Worm (Caenorhabditis elegans) whole organism, L4/young adult: ENCODE results near the gene C27D6.15.

Experiments used
- W03F9.2 ChIP-seq: fragments of 150-350 bp; optimal IDR thresholded peaks from 2 replicates; lab custom pipeline; 2014; ENCODE audit warnings: missing biosample characterization, missing genetic modification characterization
- dao-5 ChIP-seq: sonication (generic microtip); optimal IDR thresholded peaks from 2 replicates; lab custom pipeline; 2016; ENCODE audit warnings: missing genotype, missing genetic modification characterization, moderate library complexity, missing compliant biosample characterization
- him-1 ChIP-seq: sonication (generic microtip); optimal IDR thresholded peaks from 2 replicates; lab custom pipeline; 2016; ENCODE audit warnings: missing genotype, missing genetic modification reagents, missing genetic modification characterization, missing compliant biosample characterization

The C27D6.15 gene

DNA sequence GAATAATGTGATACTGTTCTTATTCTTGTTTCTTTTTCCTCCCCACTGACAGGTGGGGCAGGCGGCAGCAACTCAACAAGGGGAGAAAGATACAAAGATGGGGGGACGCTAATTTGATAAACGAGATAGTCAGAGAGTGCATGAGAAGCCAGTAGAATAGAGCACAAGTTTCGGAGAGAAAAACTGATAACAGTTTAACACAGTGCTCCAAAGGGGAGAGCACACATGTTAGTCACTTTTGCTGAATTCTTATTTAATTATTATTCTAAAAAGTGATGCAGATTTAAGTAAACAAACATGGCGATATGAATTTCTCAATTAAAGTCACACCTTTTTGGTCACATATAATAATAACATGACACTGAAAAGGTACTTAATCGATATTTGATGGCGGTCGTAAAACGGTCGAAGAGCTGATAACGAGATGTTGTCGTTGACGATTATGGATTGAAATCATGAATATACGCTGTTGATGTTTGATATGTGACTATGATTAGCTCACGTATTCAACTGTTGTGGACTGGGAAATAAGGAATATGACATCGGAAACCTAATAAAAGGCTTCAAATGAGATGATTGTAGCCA is 14.3 kb downstream of the C27D6.15 start:
- no peak for TF ChIP-seq W03F9.2 (tag; lab: Kevin White, UChicago)
- TF ChIP-seq dao-5 (tag; lab: Kevin White, UChicago), result no peak
- no peak for TF ChIP-seq him-1

DNA sequence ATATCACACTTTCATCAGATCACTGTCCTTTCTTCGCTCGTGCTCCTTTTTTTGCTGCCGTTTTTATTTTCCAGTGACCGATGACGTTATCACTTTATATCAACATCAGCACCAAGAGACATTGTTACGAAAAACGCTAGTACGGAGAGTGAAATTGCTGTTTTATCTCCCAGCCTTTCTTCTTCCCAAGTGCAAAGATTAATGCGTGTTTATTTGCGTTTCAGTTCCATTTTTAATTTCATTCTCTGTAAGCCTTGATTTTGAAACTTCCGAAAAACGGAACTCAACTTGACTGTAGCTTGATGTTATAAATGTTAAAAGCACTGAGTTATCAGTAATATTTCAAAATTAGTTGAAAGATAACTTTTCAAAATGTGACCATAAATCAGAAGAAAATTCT is 15.2 kb downstream of the C27D6.15 start:
- no peak for TF ChIP-seq W03F9.2 (tag; lab: Kevin White, UChicago)
- TF ChIP-seq him-1, result no peak
- no peak for TF ChIP-seq dao-5 (tag; lab: Kevin White, UChicago)

DNA sequence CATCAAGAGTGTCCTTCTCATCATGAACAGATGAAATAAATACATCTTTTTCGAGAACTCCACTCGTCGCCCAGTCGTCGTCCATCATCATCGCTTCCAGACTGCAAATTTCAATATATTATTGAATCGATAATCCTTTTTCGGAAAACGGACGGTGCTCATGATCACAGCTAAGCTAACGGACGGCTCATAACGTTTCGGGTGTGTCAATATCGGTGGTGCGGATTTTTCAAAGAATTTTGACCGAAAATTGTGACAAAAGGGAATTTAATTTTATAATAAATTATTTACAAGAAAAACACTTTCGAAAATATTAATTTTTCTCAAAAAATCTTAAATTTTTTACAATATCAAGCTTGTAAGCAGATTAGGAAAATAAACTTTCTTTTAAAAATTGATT is 15.8 kb downstream of the C27D6.15 start, which contains the start of gene crh-2:
crh-2 (minus strand) TSS at position 101 of the 400 bp plus-strand sequence.
- TF ChIP-seq W03F9.2 (tag; lab: Kevin White, UChicago) (no peak), him-1 (no peak), dao-5 (tag; lab: Kevin White, UChicago) (no peak)

DNA sequence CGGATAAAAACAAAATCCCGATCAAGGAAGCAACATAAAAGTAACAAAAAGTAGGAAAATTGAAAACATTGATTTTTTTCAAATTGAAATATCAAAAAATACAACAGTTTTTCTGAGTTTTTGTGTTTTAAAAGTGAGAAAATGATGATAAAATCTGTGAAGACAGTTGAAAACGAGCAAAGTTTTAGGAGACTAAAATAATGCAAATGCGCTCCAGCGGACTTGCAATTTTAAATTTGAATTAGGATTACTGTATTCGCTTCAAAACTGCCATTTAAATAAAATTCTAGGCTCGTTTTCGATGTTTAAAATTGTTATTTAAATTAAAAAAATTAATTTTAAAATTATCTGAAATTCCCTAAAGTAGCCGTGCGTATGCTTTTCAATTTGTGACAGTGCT is 16.2 kb downstream of the C27D6.15 start:
- TF ChIP-seq dao-5 (tag; lab: Kevin White, UChicago) (no peak), W03F9.2 (tag; lab: Kevin White, UChicago) (no peak), him-1 (no peak)

DNA sequence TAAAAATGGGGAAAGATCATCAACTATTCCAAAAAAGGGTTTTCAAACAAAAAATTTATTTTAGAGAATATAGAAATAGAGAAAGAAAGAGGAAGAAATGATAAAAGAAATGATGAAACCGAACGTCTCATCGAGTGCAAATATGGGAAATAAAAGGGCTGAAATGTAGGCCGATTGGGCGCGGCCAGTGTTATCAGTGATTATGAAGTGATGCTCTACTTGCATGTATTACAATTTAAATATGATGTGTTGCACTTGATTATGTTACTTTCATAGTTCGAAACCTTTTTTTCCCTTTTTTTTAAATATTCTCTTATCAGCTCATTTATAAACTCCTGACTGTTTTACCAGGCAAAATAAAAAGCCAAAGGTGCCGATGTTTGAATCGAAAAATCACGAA is 20.1 kb downstream of the C27D6.15 start:
- TF ChIP-seq him-1, result no peak
- no peak for TF ChIP-seq dao-5 (tag; lab: Kevin White, UChicago)
- TF ChIP-seq W03F9.2 (tag; lab: Kevin White, UChicago), result no peak

DNA sequence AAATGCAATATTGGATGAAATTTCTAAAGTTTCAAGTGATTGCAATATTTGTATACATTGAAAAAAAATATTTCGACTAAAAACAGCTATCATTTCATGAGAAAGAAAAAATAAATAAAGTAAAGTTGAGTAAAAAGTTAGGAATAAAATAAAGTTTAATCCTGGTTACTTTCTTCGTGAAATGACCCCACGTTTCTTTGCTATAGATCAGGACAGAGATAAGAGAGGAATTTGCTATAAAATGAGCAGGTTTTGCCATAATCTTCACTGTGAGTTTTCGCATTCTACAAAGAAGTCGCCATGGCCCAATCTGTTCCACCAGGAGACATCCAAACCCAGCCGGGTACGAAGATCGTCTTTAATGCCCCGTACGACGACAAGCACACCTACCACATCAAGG is 22.4 kb downstream of the C27D6.15 start, which contains the start of gene msp-49:
msp-49 (plus strand) TSS at position 301 of the 400 bp plus-strand sequence.
- TF ChIP-seq dao-5 (tag; lab: Kevin White, UChicago), result no peak
- TF ChIP-seq W03F9.2 (tag; lab: Kevin White, UChicago), result no peak
- TF ChIP-seq him-1, result no peak

DNA sequence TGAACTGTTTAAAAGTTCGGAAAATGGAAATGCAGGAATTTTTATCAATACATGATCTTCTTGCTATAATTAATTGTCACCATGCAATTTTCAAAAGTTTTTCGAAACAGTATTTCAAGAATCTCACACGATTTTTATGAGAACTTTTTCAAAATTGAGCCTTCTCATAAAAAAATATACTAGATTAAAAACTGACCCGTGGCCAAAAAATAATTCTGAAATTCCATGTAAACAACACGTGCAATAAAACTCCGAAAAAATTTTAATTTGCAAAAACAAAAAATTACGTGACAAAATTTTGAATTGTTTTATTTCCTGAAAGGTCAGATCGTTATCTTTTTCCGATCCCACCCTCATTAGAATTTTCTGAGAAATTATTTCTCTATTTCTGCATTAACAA is 23.8 kb downstream of the C27D6.15 start, which contains the start of gene C34F11.5:
C34F11.5 (plus strand) TSS at position 301 of the 400 bp plus-strand sequence.
- TF ChIP-seq W03F9.2 (tag; lab: Kevin White, UChicago), result no peak
- TF ChIP-seq dao-5 (tag; lab: Kevin White, UChicago), result no peak
- TF ChIP-seq him-1, result no peak

DNA sequence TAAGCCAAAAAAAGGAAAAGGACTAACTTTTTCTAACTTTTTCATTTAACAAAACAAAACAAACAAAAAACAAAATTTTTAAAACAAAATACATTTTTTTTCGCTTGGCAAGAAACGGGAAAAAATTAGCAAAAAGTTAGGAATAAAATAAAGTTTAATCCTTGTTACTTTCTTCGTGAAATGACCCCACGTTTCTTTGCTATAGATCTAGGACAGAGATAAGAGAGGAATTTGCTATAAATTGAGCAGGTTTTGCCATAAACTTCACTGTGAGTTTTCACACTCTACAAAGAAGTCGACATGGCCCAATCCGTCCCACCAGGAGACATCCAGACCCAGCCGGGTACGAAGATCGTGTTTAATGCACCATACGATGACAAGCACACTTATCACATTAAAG is 27.8 kb downstream of the C27D6.15 start, which contains the start of gene msp-50:
msp-50 (plus strand) TSS at position 301 of the 400 bp plus-strand sequence.
- TF ChIP-seq dao-5 (tag; lab: Kevin White, UChicago) (no peak), W03F9.2 (tag; lab: Kevin White, UChicago) (no peak), him-1 (no peak)

DNA sequence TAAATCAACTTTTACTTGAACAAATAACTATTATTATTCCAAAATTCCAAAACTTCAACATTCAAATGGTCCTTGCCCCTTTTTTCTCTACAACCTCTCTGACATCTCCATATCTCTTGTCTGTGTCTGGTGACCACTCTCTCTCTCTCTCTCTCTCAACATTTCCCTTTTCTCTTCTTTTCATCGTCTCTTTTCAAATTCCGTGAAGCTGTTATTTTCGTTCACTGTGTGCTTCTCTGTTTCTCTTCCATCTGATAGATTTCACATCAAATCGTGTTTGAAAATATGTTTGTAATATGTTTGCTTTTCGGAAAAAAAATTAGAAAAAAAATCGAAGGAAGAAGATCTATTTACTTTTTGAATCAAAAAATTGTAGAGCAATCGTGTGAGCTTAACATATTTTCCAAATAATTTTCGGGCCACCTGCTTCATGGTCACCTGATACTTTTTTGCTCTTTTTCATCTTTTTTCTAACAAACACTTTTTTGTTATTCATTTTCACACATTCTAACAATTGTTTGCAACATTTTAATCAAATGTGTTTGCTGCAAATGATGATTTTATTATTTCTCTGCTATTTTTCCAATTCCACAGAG is 29.4 kb downstream of the C27D6.15 start:
- TF ChIP-seq W03F9.2 (tag; lab: Kevin White, UChicago), result no peak
- no peak for TF ChIP-seq him-1
- TF ChIP-seq dao-5 (tag; lab: Kevin White, UChicago), result no peak

DNA sequence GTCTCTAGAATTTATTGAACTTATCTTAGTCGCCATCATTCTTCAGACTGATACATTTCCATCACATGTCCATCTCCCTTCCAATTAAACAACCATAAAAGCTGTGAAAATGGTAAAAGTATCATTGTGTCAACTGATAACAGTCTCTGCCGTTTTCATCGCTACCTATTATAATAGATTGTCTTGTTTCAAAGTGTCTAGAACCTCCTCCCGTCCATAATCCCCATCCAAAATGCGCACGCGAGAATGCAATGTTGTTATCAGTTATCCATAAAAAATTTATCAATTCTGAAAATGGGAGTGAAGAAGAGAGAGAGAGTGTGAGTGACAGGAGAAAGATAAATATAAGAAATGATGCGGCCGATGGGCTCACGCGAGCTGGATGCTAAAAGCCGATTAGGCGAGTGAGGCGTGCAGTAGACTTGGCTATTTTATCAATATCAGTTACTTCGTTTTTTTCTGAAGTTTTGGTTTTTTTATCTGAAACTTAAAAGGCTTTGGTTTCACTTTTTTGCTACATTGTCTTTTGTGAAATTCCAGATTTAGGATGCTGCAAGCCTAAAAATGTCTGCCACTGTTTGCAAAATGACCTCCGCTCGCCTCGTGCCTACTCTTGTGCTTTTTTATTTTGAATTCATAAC is 30.3 kb downstream of the C27D6.15 start:
- TF ChIP-seq him-1 (no peak), dao-5 (tag; lab: Kevin White, UChicago) (no peak), W03F9.2 (tag; lab: Kevin White, UChicago) (no peak)

DNA sequence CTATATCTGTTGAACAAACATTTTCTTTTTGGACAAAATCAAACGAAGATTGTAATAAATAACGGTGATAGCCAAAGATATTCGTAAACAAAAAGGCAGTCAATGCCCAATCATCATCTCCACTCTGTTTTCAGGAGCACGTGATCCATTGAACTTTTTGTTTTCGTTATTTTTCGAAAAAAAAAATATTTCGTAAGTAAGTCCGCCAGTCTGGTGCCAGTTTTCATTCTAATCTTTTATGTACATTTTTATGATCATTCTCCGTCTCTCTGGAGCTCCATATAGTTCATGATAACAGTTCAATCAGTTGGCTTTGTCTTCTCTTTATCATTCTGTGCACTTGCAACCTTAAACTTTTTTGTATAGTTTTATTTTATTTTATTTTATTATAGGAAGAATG is 31.2 kb downstream of the C27D6.15 start, which contains the start of gene ampd-1:
ampd-1 (plus strand) TSS at position 393 of the 400 bp plus-strand sequence.
- TF ChIP-seq him-1 (no peak), W03F9.2 (tag; lab: Kevin White, UChicago) (no peak), dao-5 (tag; lab: Kevin White, UChicago) (no peak)

DNA sequence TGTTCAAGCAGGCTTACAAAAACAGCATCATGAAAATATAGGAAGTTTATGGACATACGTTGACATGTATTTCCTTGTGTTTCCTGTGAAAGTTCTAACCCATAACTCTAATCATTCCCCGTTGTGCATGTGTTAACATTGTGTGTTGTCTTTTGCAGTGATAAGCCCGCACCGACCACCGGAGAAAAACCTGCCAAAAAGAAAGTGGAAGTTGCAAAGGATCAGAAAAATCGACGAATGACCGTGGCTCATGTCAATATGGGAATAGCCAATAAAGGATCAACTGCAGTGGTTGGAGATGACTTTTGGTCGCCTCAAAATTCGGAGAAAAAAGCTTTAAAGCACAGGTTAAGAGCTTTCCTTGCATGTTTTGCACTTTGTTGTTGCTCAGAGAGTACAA is 33.6 kb downstream of the C27D6.15 start:
- TF ChIP-seq him-1, result no peak
- no peak for TF ChIP-seq W03F9.2 (tag; lab: Kevin White, UChicago)
- no peak for TF ChIP-seq dao-5 (tag; lab: Kevin White, UChicago)

DNA sequence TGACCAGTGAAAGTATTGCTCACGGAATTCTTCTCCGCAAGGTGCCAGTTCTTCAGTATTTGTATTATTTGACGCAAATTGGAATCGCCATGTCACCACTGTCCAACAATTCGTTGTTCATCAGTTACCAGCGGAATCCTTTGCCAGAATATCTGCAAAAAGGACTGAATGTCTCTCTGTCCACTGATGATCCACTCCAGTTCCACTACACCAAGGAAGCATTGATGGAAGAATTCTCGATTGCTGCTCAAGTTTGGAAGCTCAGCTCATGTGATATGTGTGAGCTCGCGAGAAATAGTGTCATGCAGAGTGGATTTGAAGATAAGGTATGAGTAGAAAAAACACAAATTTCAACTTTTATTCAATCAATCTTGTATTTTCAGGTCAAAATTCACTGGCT is 37.4 kb downstream of the C27D6.15 start:
- no peak for TF ChIP-seq W03F9.2 (tag; lab: Kevin White, UChicago)
- TF ChIP-seq him-1, result no peak
- TF ChIP-seq dao-5 (tag; lab: Kevin White, UChicago), result no peak

DNA sequence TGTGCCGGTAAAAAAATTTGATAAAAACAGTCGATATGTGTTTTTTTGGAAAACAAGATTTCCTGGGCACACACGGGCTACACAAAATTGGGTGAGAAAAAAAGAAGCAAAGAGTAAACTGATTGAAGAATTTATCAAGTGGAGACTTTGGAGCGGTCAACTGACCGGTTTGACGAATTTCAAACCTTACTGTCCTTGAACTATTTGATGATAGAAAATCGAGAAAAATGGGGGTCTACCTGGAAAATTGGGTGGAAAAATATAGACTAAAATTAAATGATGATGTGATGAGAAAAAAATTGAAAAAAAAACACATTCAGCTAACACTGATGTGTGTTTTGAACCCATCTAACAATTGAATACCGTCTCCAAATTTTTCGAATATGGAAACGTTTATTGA is 39.1 kb downstream of the C27D6.15 start, which contains the start of gene C34F11.8:
C34F11.8 (minus strand) TSS at position 135 of the 400 bp plus-strand sequence.
- TF ChIP-seq W03F9.2 (tag; lab: Kevin White, UChicago), result no peak
- no peak for TF ChIP-seq dao-5 (tag; lab: Kevin White, UChicago)
- no peak for TF ChIP-seq him-1
